Fruit fly (Drosophila melanogaster) S2 (cell line): Measurements from ENCODE around the gene na.

Experiments
- CG8478 ChIP-seq: fragments of >200 bp; optimal IDR thresholded peaks from 2 replicates; lab custom pipeline; 2018
- CTCF ChIP-seq, 2 experiments: fragments of >200 bp; optimal IDR thresholded peaks; 2 replicates each; lab custom pipeline; 2018

- TF ChIP-seq CG8478 (lab: Kevin White, UChicago): no peak
- TF ChIP-seq CTCF (optimal IDR thresholded peaks at IDR 0.05; lab: Kevin White, UChicago): no peak
Observed at dm6 chrX:14216844-14217243, 49.3 kb upstream of the na start.
